Fruit fly (Drosophila melanogaster): ENCODE measurements around the gene CG9269.

dm6 chr3R:13631642-13632041 lies 15.9 kb downstream of the CG9269 start, which contains the start of gene CG10841:
- TF ChIP-seq CG8478 (optimal IDR thresholded peaks at IDR 0.05): no peak
- no peak for TF ChIP-seq CTCF (optimal IDR thresholded peaks at IDR 0.05)

All from S2 (cell line).